Worm (Caenorhabditis elegans) whole organism, L2 larva: Measurements from ENCODE around the gene Y69A2AR.32.
A peak's percentile ranks its signal among the peaks of the same experiment; 100 is the strongest.

Experiments used
- C34F6.9 ChIP-seq: fragments of 150-350 bp; optimal IDR thresholded peaks from 2 replicates; lab custom pipeline; 2014; ENCODE audit warnings: missing biosample characterization, missing genetic modification characterization
- R02D3.7 ChIP-seq: fragments of 150-350 bp; optimal IDR thresholded peaks from 2 replicates; lab custom pipeline; 2014; ENCODE audit warnings: missing biosample characterization, missing genetic modification characterization
- Y55F3AM.14 ChIP-seq: fragments of 200-800 bp; sonication (Bioruptor generic); optimal IDR thresholded peaks from 2 replicates; lab custom pipeline; 2018; ENCODE audit warnings: mild to moderate bottlenecking, missing genetic modification characterization, missing compliant biosample characterization
- ZK546.5 ChIP-seq: sonication (generic microtip); optimal IDR thresholded peaks from 2 replicates; lab custom pipeline; 2017; ENCODE audit warnings: missing biosample characterization, missing genetic modification characterization
- alr-1 ChIP-seq: fragments of 150-350 bp; optimal IDR thresholded peaks from 2 replicates; lab custom pipeline; 2014; ENCODE audit warnings: missing biosample characterization, missing genetic modification characterization
- ama-1 ChIP-seq: fragments of 150-350 bp; optimal IDR thresholded peaks from 2 replicates; lab custom pipeline; 2018; ENCODE audit warnings: inconsistent platforms
- blmp-1 ChIP-seq: sonication (generic microtip); optimal IDR thresholded peaks from 2 replicates; lab custom pipeline; 2017; ENCODE audit warnings: missing genetic modification characterization, mild to moderate bottlenecking, missing compliant biosample characterization, antibody characterized with exemption, moderate library complexity; ENCODE audit not compliant: insufficient read depth
- ceh-16 ChIP-seq: fragments of 150-350 bp; optimal IDR thresholded peaks from 2 replicates; lab custom pipeline; 2014; ENCODE audit warnings: missing biosample characterization, missing genetic modification characterization
- crh-2 ChIP-seq: sonication (generic microtip); optimal IDR thresholded peaks from 2 replicates; lab custom pipeline; 2017; ENCODE audit warnings: missing biosample characterization, missing genetic modification characterization
- dmd-4 ChIP-seq: sonication (generic microtip); optimal IDR thresholded peaks from 2 replicates; lab custom pipeline; 2017; ENCODE audit warnings: missing biosample characterization, missing genetic modification characterization
- elt-1 ChIP-seq: fragments of 150-350 bp; optimal IDR thresholded peaks from 2 replicates; lab custom pipeline; 2014; ENCODE audit warnings: missing biosample characterization, missing genetic modification characterization
- elt-3 ChIP-seq: sonication (generic microtip); optimal IDR thresholded peaks from 2 replicates; lab custom pipeline; 2017; ENCODE audit warnings: missing biosample characterization, missing genetic modification characterization
- lin-11 ChIP-seq: fragments of 150-350 bp; sonication (generic microtip); optimal IDR thresholded peaks from 2 replicates; lab custom pipeline; 2014; ENCODE audit warnings: missing biosample characterization, missing genetic modification characterization, inconsistent platforms, mixed read lengths
- lin-13 ChIP-seq: fragments of 150-350 bp; optimal IDR thresholded peaks from 2 replicates; lab custom pipeline; 2014; ENCODE audit warnings: missing biosample characterization, missing genetic modification reagents, missing genetic modification characterization
- lin-39 ChIP-seq: fragments of 150-350 bp; optimal IDR thresholded peaks from 2 replicates; lab custom pipeline; 2014; ENCODE audit warnings: missing biosample characterization, missing genetic modification reagents, missing genetic modification characterization
- lsy-2 ChIP-seq, 2 experiments: fragments of 150-350 bp in 1 of 2; sonication (generic microtip) in 1 of 2; optimal IDR thresholded peaks; 2 replicates each; lab custom pipeline; 2014 to 2017; ENCODE audit warnings: missing biosample characterization in 2 of 2, missing genetic modification characterization in 2 of 2
- mab-5 ChIP-seq: fragments of 150-350 bp; optimal IDR thresholded peaks from 2 replicates; lab custom pipeline; 2014; ENCODE audit warnings: missing biosample characterization, missing genetic modification characterization
- mbf-1 ChIP-seq: sonication (generic microtip); optimal IDR thresholded peaks from 2 replicates; lab custom pipeline; 2017; ENCODE audit warnings: missing biosample characterization, missing genetic modification characterization
- nhr-11 ChIP-seq: fragments of 150-350 bp; optimal IDR thresholded peaks from 2 replicates; lab custom pipeline; 2014; ENCODE audit warnings: missing biosample characterization, missing genetic modification characterization
- nhr-129 ChIP-seq: fragments of 150-350 bp; optimal IDR thresholded peaks from 2 replicates; lab custom pipeline; 2014; ENCODE audit warnings: missing biosample characterization, missing genetic modification characterization
- nhr-21 ChIP-seq: fragments of 150-350 bp; optimal IDR thresholded peaks from 2 replicates; lab custom pipeline; 2014; ENCODE audit warnings: missing biosample characterization, missing genetic modification characterization
- nhr-23 ChIP-seq: fragments of 150-350 bp; optimal IDR thresholded peaks from 2 replicates; lab custom pipeline; 2014; ENCODE audit warnings: missing biosample characterization, missing genetic modification reagents, missing genetic modification characterization
- nhr-237 ChIP-seq: fragments of 150-350 bp; optimal IDR thresholded peaks from 2 replicates; lab custom pipeline; 2014; ENCODE audit warnings: missing biosample characterization, missing genetic modification characterization
- nhr-25 ChIP-seq: fragments of 150-350 bp; sonication (generic microtip); optimal IDR thresholded peaks from 3 replicates; lab custom pipeline; 2014; ENCODE audit warnings: missing biosample characterization, missing genetic modification characterization
- nhr-6 ChIP-seq: fragments of 150-350 bp; optimal IDR thresholded peaks from 2 replicates; lab custom pipeline; 2014; ENCODE audit warnings: missing biosample characterization, missing genetic modification characterization
- nhr-77 ChIP-seq: fragments of 150-350 bp; optimal IDR thresholded peaks from 2 replicates; lab custom pipeline; 2014; ENCODE audit warnings: missing biosample characterization, missing genetic modification characterization
- skn-1 ChIP-seq: sonication (generic microtip); optimal IDR thresholded peaks from 2 replicates; lab custom pipeline; 2017; ENCODE audit warnings: missing biosample characterization, missing genetic modification characterization
- sma-9 ChIP-seq, 2 experiments: fragments of 150-350 bp in 1 of 2; sonication (generic microtip) in 1 of 2; optimal IDR thresholded peaks; 2 replicates each; lab custom pipeline; 2014 to 2016; ENCODE audit warnings: missing genetic modification characterization in 2 of 2, mild to moderate bottlenecking in 1 of 2, missing biosample characterization in 1 of 2, missing compliant biosample characterization in 1 of 2, missing genetic modification reagents in 1 of 2, moderate library complexity in 1 of 2
- snpc-4 ChIP-seq: fragments of 150-350 bp; optimal IDR thresholded peaks from 2 replicates; lab custom pipeline; 2014; ENCODE audit warnings: missing biosample characterization, missing genetic modification characterization
- unc-39 ChIP-seq: fragments of 150-350 bp; optimal IDR thresholded peaks from 2 replicates; lab custom pipeline; 2014; ENCODE audit warnings: missing biosample characterization, missing genetic modification characterization
- zag-1 ChIP-seq: fragments of 150-350 bp; optimal IDR thresholded peaks from 2 replicates; lab custom pipeline; 2014; ENCODE audit warnings: missing biosample characterization, missing genetic modification characterization
- ztf-11 ChIP-seq: sonication (generic microtip); optimal IDR thresholded peaks from 2 replicates; lab custom pipeline; 2017; ENCODE audit warnings: missing biosample characterization, missing genetic modification characterization
- ztf-4 ChIP-seq: fragments of 150-350 bp; optimal IDR thresholded peaks from 2 replicates; lab custom pipeline; 2014; ENCODE audit warnings: missing biosample characterization, missing genetic modification characterization

The Y69A2AR.32 gene

ce11 chrIV:2602862-2603189 lies 7.4 kb upstream of the Y69A2AR.32 start:
- no peak for TF ChIP-seq ZK546.5
- no peak for TF ChIP-seq unc-39 (tag; lab: Kevin White, UChicago)
- no peak for TF ChIP-seq nhr-23 (tag; lab: Kevin White, UChicago)
- TF ChIP-seq ama-1 (lab: Kevin White, UChicago) = no peak
- TF ChIP-seq alr-1 (tag; lab: Kevin White, UChicago) = no peak
- no peak for TF ChIP-seq nhr-237 (tag; lab: Kevin White, UChicago)
- no peak for TF ChIP-seq R02D3.7 (tag; lab: Kevin White, UChicago)
- TF ChIP-seq nhr-129 (tag; lab: Kevin White, UChicago) = no peak

DNA sequence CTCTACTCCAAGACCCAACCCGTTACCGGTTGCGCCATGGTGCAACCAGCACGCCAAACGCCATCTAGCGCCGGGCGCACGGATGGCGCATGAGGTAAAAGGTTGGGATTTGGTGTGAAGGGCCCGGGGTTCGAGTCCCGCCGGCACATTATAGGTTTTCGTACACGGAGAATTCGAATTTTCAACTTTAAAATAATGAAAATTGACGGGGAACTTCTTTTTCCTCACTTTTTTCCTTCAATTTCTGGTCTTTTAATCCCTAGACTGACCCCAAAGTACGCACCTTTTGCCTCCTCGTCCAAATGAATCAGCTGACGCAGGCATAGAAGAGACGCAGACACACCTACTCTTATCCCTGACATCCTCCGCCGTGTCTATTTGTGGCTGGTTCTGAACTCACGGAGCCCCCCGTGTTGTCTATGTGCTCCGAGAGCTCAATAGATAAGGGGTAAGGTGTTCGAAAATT lies 6.6 kb upstream of the Y69A2AR.32 start:
- TF ChIP-seq lsy-2 (tag; optimal IDR thresholded peaks at IDR 0.05; lab: Kevin White, UChicago) (peak in 1 of 2 experiments; percentile 34), nhr-129 (tag; lab: Kevin White, UChicago) (peak; percentile 73), C34F6.9 (tag; lab: Kevin White, UChicago) (peak; percentile 37), R02D3.7 (tag; lab: Kevin White, UChicago) (no peak), nhr-21 (peak; percentile 10), nhr-25 (tag; lab: Kevin White, UChicago) (peak; percentile 13), sma-9 (GFP tag; optimal IDR thresholded peaks at IDR 0.05; lab: Kevin White, UChicago) (peak; percentile 68), sma-9 (tag; optimal IDR thresholded peaks at IDR 0.05; lab: Kevin White, UChicago) (no peak), lin-13 (peak; percentile 19), skn-1 (tag; lab: Kevin White, UChicago) (no peak), Y55F3AM.14 (GFP tag; lab: Kevin White, UChicago) (peak; percentile 44), nhr-11 (tag; lab: Kevin White, UChicago) (no peak)

ce11 chrIV:2606572-2606971 lies 3.7 kb upstream of the Y69A2AR.32 start:
- TF ChIP-seq sma-9 (GFP tag; optimal IDR thresholded peaks at IDR 0.05; lab: Kevin White, UChicago) (no peak), sma-9 (tag; optimal IDR thresholded peaks at IDR 0.05; lab: Kevin White, UChicago) (no peak), ztf-11 (tag; lab: Kevin White, UChicago) (no peak), ceh-16 (tag; lab: Kevin White, UChicago) (no peak)

DNA sequence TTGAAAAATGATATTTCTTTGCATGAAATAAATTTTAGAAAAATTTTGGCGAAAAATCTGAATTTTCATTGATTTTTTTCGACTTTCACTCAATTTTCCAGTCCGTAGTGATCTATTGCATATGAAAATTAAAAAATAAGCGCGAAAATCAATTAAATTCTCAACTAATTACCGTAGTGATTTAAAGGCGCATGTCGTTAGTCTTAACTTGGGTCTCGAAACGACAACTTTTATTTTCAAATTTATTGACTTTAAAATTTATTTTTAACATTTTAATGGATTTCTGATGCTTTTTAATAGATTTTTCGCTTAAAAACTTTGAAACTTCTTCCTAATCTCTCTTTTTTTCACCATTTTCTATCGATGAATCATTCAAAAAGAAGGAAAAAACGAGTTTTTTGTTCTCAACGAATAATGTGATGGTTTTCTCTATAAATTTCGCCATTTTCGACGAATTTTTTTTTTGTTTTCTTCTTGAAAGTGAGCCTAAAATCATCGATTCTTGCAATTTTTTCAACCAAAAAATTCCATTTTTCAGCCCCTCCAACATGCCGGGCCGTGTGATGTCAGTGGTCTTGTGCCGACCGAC lies 2.6 kb upstream of the Y69A2AR.32 start, which contains the start of gene vamp-7:
Gene vamp-7 (plus strand): TSS at position 539 of the 589 bp plus-strand sequence.
- TF ChIP-seq mab-5 (tag; lab: Kevin White, UChicago) (no peak), elt-1 (no peak), skn-1 (tag; lab: Kevin White, UChicago) (no peak), lin-39 (no peak), dmd-4 (tag; lab: Kevin White, UChicago) (no peak), lin-11 (tag; lab: Kevin White, UChicago) (no peak), ZK546.5 (no peak), snpc-4 (tag; lab: Kevin White, UChicago) (no peak), blmp-1 (tag; lab: Kevin White, UChicago) (peak; percentile 18), elt-3 (no peak), unc-39 (tag; lab: Kevin White, UChicago) (no peak), ztf-4 (tag; lab: Kevin White, UChicago) (no peak), alr-1 (tag; lab: Kevin White, UChicago) (no peak), nhr-237 (tag; lab: Kevin White, UChicago) (no peak), mbf-1 (tag; lab: Kevin White, UChicago) (no peak), nhr-6 (tag; lab: Kevin White, UChicago) (no peak), nhr-77 (tag; lab: Kevin White, UChicago) (no peak), nhr-25 (tag; lab: Kevin White, UChicago) (peak; percentile 42), ztf-11 (tag; lab: Kevin White, UChicago) (no peak), R02D3.7 (tag; lab: Kevin White, UChicago) (no peak), nhr-21 (peak; percentile 2), ceh-16 (tag; lab: Kevin White, UChicago) (no peak), nhr-23 (tag; lab: Kevin White, UChicago) (no peak), crh-2 (tag; lab: Kevin White, UChicago) (peak; percentile 3), zag-1 (tag; lab: Kevin White, UChicago) (no peak)

- TF ChIP-seq sma-9 (GFP tag; optimal IDR thresholded peaks at IDR 0.05; lab: Kevin White, UChicago) = no peak
- no peak for TF ChIP-seq sma-9 (tag; optimal IDR thresholded peaks at IDR 0.05; lab: Kevin White, UChicago)
- no peak for TF ChIP-seq C34F6.9 (tag; lab: Kevin White, UChicago)
- TF ChIP-seq lin-39 = no peak
- TF ChIP-seq, all 48 proteins: peak for 0
Observed at ce11 chrIV:2610974-2611373, 738 bp downstream of the Y69A2AR.32 start.
